Worm (Caenorhabditis elegans): ENCODE measurements around the gene oac-41.

ce11 chrV:9024713-9025112, 2.7 kb upstream of the oac-41 start, which contains the start of gene bus-1:
- TF ChIP-seq klf-2 (GFP tag; conservative IDR thresholded peaks at IDR 0.05) = no peak
- no peak for TF ChIP-seq ztf-29 (GFP tag; IDR thresholded peaks at IDR 0.05)
- no peak for TF ChIP-seq T22C8.4 (GFP tag; IDR thresholded peaks at IDR 0.05)
- TF ChIP-seq cog-1 (tag; optimal IDR thresholded peaks at IDR 0.05) = no peak
- no peak for TF ChIP-seq ref-1 (GFP tag; conservative IDR thresholded peaks at IDR 0.05)
- TF ChIP-seq flt-1 (GFP tag; IDR thresholded peaks at IDR 0.05) = no peak
- no peak for TF ChIP-seq tab-1 (GFP tag; IDR thresholded peaks at IDR 0.05)
- TF ChIP-seq ztf-23 (GFP tag; IDR thresholded peaks at IDR 0.05) = no peak

Data from whole organism, midembryonic.